Worm (Caenorhabditis elegans) whole organism, L4 larva: ENCODE results near the gene F56D6.9.
"Not testable (repeated sequence)": the region's sequence is repeated elsewhere in the genome, so short reads cannot be mapped to it uniquely, and the experiment has no call there.

Source experiments
- F26F4.8 ChIP-seq: fragments of 200-800 bp; sonication (Bioruptor generic); conservative IDR thresholded peaks from 2 replicates; pipeline ENCODE4 v1.3.6; 2022; ENCODE audit warnings: missing genetic modification characterization, missing compliant biosample characterization
- R02D3.7 ChIP-seq: fragments of 150-350 bp; sonication (generic microtip); optimal IDR thresholded peaks from 3 replicates; lab custom pipeline; 2014; ENCODE audit warnings: missing biosample characterization, missing genetic modification characterization
- Y48G9A.11 ChIP-seq: fragments of 200-800 bp; sonication (Bioruptor generic); IDR thresholded peaks from 2 replicates; pipeline ENCODE4 v1.3.6; 2022; ENCODE audit warnings: missing genetic modification reagents, missing genetic modification characterization, missing compliant biosample characterization
- Y5F2A.4 ChIP-seq: fragments of 200-800 bp; sonication (Bioruptor generic); optimal IDR thresholded peaks from 2 replicates; lab custom pipeline; 2018; ENCODE audit warnings: mild to moderate bottlenecking, missing genetic modification characterization, missing compliant biosample characterization
- Y75B8A.6 ChIP-seq: fragments of 200-800 bp; sonication (Bioruptor generic); IDR thresholded peaks from 2 replicates; pipeline ENCODE4 v1.3.6; 2022; ENCODE audit warnings: missing genetic modification reagents, missing genetic modification characterization, missing compliant biosample characterization
- aha-1 ChIP-seq: fragments of 150-350 bp; peaks from one replicate; lab custom pipeline; 2014; ENCODE audit warnings: missing biosample characterization, missing genetic modification characterization
- ama-1 ChIP-seq: fragments of 150-350 bp; optimal IDR thresholded peaks from 2 replicates; lab custom pipeline; 2014; ENCODE audit warnings: inconsistent platforms, mixed read lengths
- ceh-32 ChIP-seq: sonication (generic microtip); optimal IDR thresholded peaks from 2 replicates; lab custom pipeline; 2016; ENCODE audit warnings: mild to moderate bottlenecking, missing genetic modification characterization, missing compliant biosample characterization; ENCODE audit not compliant: poor library complexity
- ceh-62 ChIP-seq: sonication (generic microtip); optimal IDR thresholded peaks from 2 replicates; lab custom pipeline; 2017; ENCODE audit warnings: missing biosample characterization, missing genetic modification characterization
- daf-16 ChIP-seq, 3 experiments: sonication (generic microtip); optimal IDR thresholded peaks; 2 replicates each; lab custom pipeline; 2016 to 2017; ENCODE audit warnings: missing genetic modification characterization in 3 of 3, missing genetic modification reagents in 3 of 3, mild to moderate bottlenecking in 2 of 3, missing compliant biosample characterization in 2 of 3, missing biosample characterization in 1 of 3, moderate library complexity in 1 of 3
- egl-27 ChIP-seq: sonication (generic microtip); optimal IDR thresholded peaks from 3 replicates; lab custom pipeline; 2017; ENCODE audit warnings: missing biosample characterization, missing genetic modification reagents, missing genetic modification characterization
- hlh-11 ChIP-seq: fragments of 200-800 bp; sonication (Bioruptor generic); optimal IDR thresholded peaks from 2 replicates; lab custom pipeline; 2018; ENCODE audit warnings: mild to moderate bottlenecking, missing genetic modification characterization, missing compliant biosample characterization
- jun-1 ChIP-seq: fragments of 150-350 bp; optimal IDR thresholded peaks from 2 replicates; lab custom pipeline; 2014; ENCODE audit warnings: missing biosample characterization, missing genetic modification reagents, missing genetic modification characterization
- lin-1 ChIP-seq: fragments of 200-800 bp; sonication (Bioruptor generic); IDR thresholded peaks from 2 replicates; pipeline ENCODE4 v1.3.6; 2022; ENCODE audit warnings: missing genetic modification reagents, missing genetic modification characterization, missing compliant biosample characterization
- mdl-1 ChIP-seq, 2 experiments: fragments of 150-350 bp in 1 of 2; sonication (generic microtip) in 1 of 2; optimal IDR thresholded peaks; 2 replicates each; lab custom pipeline; 2014 to 2017; ENCODE audit warnings: missing biosample characterization in 2 of 2, missing genetic modification characterization in 2 of 2
- mxl-3 ChIP-seq: fragments of 200-800 bp; sonication (Bioruptor generic); optimal IDR thresholded peaks from 2 replicates; lab custom pipeline; 2018; ENCODE audit warnings: mild to moderate bottlenecking, missing genetic modification characterization, missing compliant biosample characterization
- nhr-28 ChIP-seq: fragments of 150-350 bp; optimal IDR thresholded peaks from 2 replicates; lab custom pipeline; 2014; ENCODE audit warnings: missing biosample characterization, missing genetic modification characterization
- nhr-77 ChIP-seq: fragments of 150-350 bp; optimal IDR thresholded peaks from 2 replicates; lab custom pipeline; 2014; ENCODE audit warnings: missing biosample characterization, missing genetic modification characterization
- pqm-1 ChIP-seq: sonication (generic microtip); optimal IDR thresholded peaks from 2 replicates; lab custom pipeline; 2017; ENCODE audit warnings: missing biosample characterization, missing genetic modification characterization
- rbr-2 ChIP-seq: sonication (generic microtip); optimal IDR thresholded peaks from 2 replicates; lab custom pipeline; 2016; ENCODE audit warnings: missing genotype, missing genetic modification characterization, missing compliant biosample characterization
- set-16 ChIP-seq: fragments of 200-800 bp; sonication (Bioruptor generic); IDR thresholded peaks from 2 replicates; pipeline ENCODE4 v1.3.6; 2022; ENCODE audit warnings: missing genetic modification reagents, missing genetic modification characterization, missing compliant biosample characterization
- unc-130 ChIP-seq: sonication (generic microtip); optimal IDR thresholded peaks from 2 replicates; lab custom pipeline; 2016; ENCODE audit warnings: missing genetic modification reagents, missing genetic modification characterization, missing compliant biosample characterization
- unc-39 ChIP-seq: sonication (generic microtip); optimal IDR thresholded peaks from 2 replicates; lab custom pipeline; 2017; ENCODE audit warnings: missing biosample characterization, missing genetic modification characterization
- unc-62 ChIP-seq, 3 experiments: fragments of 150-350 bp in 1 of 3; sonication (generic microtip); optimal IDR thresholded peaks in 2 of 3; peaks in 1 of 3; 1 replicate in 1 of 3; 2 replicates in 2 of 3; lab custom pipeline; 2014 to 2017; ENCODE audit warnings: missing biosample characterization in 3 of 3, missing genetic modification characterization in 3 of 3, missing genetic modification reagents in 3 of 3, missing genotype in 1 of 3
- vab-7 ChIP-seq: fragments of 200-800 bp; sonication (Bioruptor generic); IDR thresholded peaks from 2 replicates; pipeline ENCODE4 v1.3.6; 2022; ENCODE audit warnings: missing genetic modification reagents, missing genetic modification characterization, missing compliant biosample characterization
- ztf-11 ChIP-seq: fragments of 150-350 bp; optimal IDR thresholded peaks from 2 replicates; lab custom pipeline; 2014; ENCODE audit warnings: missing biosample characterization, missing genetic modification characterization

F56D6.9 gene

DNA sequence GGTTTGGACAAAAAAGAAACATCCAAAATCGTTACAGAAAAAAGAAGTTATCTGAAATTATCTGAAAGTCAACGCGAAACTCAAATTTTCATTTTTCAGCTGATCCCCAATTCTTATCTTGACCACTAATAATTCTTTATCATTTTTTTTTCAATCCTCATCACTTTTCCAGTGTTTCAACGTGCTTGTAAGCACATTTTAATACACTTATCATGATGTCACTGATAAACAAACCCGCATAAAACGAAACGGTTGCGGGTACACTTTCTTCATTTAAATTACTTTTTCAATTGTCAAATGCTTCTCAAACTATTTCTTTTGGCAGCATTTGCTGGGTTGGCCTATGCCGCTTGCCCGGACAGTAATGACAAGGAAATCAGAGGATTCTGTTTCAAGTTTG, 29.8 kb downstream of the F56D6.9 start, which contains the start of gene clec-67:
TSS of gene clec-67 (plus strand) at position 268 of the 400 bp plus-strand sequence.
- TF ChIP-seq nhr-28 (tag; lab: Kevin White, UChicago) (peak; percentile 63), pqm-1 (tag; lab: Kevin White, UChicago) (peak; percentile 78), unc-130 (no peak), hlh-11 (tag; lab: Kevin White, UChicago) (peak; percentile 58), mxl-3 (GFP tag; lab: Kevin White, UChicago) (peak; percentile 17), nhr-77 (peak; percentile 9), jun-1 (tag; lab: Kevin White, UChicago) (no peak), vab-7 (GFP tag; lab: Robert Waterston, UW) (no peak), daf-16 (GFP tag; optimal IDR thresholded peaks at IDR 0.05; lab: Kevin White, UChicago) (no peak), daf-16 (tag; optimal IDR thresholded peaks at IDR 0.05; lab: Kevin White, UChicago) (peak; percentile 57)

DNA sequence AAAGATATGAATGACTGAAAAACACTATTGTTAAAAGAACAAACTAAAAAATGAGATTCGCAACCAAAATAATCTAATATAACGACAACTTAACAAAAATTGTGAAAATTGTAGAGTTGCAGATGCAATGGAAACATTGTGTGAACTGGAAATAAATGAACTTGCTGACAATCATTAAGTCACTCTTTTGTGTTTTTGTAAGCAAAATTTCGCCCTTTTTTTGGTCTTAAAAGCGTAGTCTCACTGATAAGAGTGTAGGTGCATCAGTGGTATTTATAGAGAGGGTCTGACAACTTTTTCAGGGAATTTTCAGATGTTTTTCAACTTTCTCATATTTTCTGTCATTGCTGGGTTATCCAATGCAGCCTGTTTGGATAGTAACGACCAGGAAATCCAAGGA, 34.0 kb downstream of the F56D6.9 start, which contains the start of gene clec-68:
TSS of gene clec-68 (plus strand) at position 301 of the 400 bp plus-strand sequence.
- TF ChIP-seq lin-1 (GFP tag; lab: Robert Waterston, UW): no peak
- no peak for TF ChIP-seq daf-16 (GFP tag; optimal IDR thresholded peaks at IDR 0.05; lab: Kevin White, UChicago)
- TF ChIP-seq daf-16 (tag; optimal IDR thresholded peaks at IDR 0.05; lab: Kevin White, UChicago): no peak
- TF ChIP-seq Y75B8A.6 (GFP tag; lab: Robert Waterston, UW): no peak
- TF ChIP-seq, all 104 proteins: peak for 0

DNA sequence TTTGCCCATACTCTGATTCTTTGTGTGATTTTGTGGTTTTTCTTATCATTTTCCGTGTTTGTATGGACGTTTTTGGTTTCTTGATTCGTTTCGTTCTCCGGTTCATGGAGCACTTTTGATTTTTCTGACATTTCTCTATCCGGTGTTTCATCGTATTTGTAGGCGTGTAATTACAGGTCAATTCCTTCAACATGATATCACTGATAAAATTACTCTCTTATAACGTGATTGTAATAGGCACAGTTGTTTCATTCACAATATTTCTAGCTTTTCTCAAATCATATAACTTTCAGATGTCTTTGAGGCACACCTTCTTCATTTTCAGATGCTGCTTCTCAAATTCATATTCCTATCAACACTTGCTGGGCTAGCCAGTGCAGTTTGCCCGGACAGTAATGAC, 40.3 kb downstream of the F56D6.9 start, which contains the start of gene clec-70:
TSS of gene clec-70 (plus strand) at position 301 of the 400 bp plus-strand sequence.
- TF ChIP-seq ztf-11 (tag; lab: Kevin White, UChicago); F26F4.8; mdl-1 (tag; optimal IDR thresholded peaks at IDR 0.05; lab: Kevin White, UChicago): not testable (repeated sequence)

DNA sequence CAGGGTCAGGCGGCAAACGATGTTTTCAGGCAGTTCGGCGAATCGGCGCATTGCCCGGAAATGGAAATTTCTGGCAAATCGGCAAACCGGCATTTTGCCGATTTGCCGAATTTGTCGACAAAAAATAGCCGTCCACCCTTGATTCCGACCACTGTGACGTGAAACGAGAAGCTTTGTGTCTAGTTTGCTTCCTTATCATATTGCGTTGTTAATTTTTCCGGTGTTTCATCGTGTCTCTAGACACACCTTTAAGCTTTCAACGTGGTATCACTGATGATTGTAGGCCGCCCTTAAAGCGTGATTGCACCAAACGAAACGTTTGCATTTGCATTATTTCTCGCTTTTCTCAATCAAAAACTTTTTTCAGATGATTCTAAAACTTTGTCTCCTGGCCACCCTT, 45.0 kb downstream of the F56D6.9 start, which contains the start of gene clec-71:
TSS of gene clec-71 (plus strand) at position 362 of the 400 bp plus-strand sequence.
- TF ChIP-seq aha-1 (tag; lab: Kevin White, UChicago): peak; percentile 57
- TF ChIP-seq unc-62 (GFP tag; optimal IDR thresholded peaks at IDR 0.05 in 1 of 2; lab: Kevin White, UChicago): peak in 1 of 2 experiments; percentile 55
- TF ChIP-seq unc-62 (tag; optimal IDR thresholded peaks at IDR 0.05; lab: Kevin White, UChicago): no peak
- TF ChIP-seq egl-27 (tag; lab: Kevin White, UChicago): no peak

DNA sequence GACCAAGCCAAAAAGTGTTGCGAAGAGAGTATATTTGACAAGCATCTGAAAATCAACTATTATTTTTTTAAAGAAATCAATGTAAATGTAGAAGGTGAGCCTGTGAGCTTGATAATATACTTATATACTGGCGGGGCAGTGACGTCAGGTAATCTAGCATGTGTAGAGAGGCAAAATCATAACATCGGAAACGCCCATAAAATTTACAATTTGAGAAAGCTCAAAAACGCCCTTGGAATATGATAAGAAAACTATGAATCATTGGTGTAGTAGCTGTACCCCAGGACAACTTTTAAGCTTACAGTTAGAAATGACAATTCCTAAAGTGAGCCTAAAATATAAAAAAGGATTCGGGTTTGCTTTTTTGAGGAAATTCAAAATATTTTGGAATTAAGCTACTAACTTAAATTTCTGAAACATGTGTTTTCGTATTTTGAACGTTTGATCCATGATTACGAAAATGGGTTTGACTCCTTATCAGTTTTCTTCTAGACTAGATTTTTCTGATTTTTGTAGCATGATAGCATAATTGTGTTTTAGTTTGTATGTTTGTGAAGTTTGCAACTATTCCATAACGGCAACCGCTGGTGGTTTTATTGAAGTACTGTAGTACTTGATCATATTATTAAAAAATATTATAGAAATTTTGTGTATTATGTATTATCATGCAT, 49.7 kb downstream of the F56D6.9 start, which contains the start of gene clec-174:
TSS of gene clec-174 (minus strand) at position 51 of the 671 bp plus-strand sequence.
- no peak for TF ChIP-seq jun-1 (tag; lab: Kevin White, UChicago)
- TF ChIP-seq pqm-1 (tag; lab: Kevin White, UChicago): peak; percentile 6
- TF ChIP-seq aha-1 (tag; lab: Kevin White, UChicago): peak; percentile 87
- peak; percentile 87 for TF ChIP-seq nhr-28 (tag; lab: Kevin White, UChicago)
- TF ChIP-seq set-16: no peak
- TF ChIP-seq ceh-62 (tag; lab: Kevin White, UChicago): no peak
- TF ChIP-seq unc-39 (tag; lab: Kevin White, UChicago): no peak
- peak; percentile 54 for TF ChIP-seq nhr-77
- no peak for TF ChIP-seq rbr-2
- no peak for TF ChIP-seq ama-1 (lab: Kevin White, UChicago)
- no peak for TF ChIP-seq Y48G9A.11 (GFP tag; lab: Robert Waterston, UW)
- TF ChIP-seq Y5F2A.4: no peak
- TF ChIP-seq ceh-32 (tag; lab: Kevin White, UChicago): no peak
- peak in 1 of 2 experiments; percentile 35 for TF ChIP-seq unc-62 (GFP tag; optimal IDR thresholded peaks at IDR 0.05 in 1 of 2; lab: Kevin White, UChicago)
- TF ChIP-seq unc-62 (tag; optimal IDR thresholded peaks at IDR 0.05; lab: Kevin White, UChicago): no peak
- no peak for TF ChIP-seq R02D3.7 (tag; lab: Kevin White, UChicago)
- TF ChIP-seq, all 104 proteins: peak for 5
